Fruit fly (Drosophila melanogaster): ENCODE measurements around the gene CG15646.

CG15646 gene

DNA sequence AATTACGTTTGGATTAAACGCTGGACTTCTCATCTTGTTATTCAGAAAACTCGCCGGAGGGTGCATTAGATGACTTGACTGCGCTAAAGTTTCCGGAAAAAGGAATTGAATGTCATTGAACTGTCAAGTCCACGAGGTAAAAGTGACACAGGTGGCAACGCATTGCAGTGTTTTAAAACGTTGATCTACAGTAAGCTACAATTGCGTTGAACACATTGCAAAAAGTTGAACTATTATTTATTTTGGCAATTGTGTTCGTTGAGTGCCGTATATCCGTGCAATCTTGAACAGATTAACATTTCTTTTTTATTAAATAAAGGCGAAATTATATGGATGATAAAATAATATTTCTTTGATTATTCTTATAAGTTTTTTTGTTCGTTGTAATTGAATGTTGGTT is 17.9 kb upstream of the CG15646 start, which contains the start of gene CG15599:
Gene CG15599, minus strand, starts transcription at position 101 of the 400 bp plus-strand sequence.
- TF ChIP-seq CG2199 (GFP tag; IDR thresholded peaks at IDR 0.05) (no peak), CG17359 (tag; optimal IDR thresholded peaks at IDR 0.05) (no peak), CG8281 (tag; optimal IDR thresholded peaks at IDR 0.05) (no peak), Rfx (GFP tag; IDR thresholded peaks at IDR 0.05) (no peak), ash1 (GFP tag; optimal IDR thresholded peaks at IDR 0.05) (no peak)

DNA sequence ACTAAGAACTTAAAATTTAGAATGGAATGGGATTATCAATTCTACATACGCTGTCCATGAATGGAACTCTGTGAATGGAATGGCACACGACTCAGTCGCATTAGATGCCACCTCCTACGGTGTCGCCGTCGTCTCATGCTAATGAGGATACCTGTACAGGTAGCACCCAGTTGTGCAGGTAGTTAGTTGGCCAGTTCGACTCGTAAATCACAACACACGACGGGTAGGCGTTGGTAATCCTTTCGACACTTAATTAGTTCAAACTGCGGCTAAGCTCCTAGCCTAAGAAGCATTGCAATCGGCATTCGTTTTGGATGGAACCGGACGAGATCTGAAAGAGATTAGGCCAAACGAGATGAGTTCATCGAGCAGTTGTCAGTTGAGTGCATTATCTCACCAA is 13.6 kb upstream of the CG15646 start:
- TF ChIP-seq inv (GFP tag; IDR thresholded peaks at IDR 0.05; ENCODE audit: partially characterized antibody) (no peak), CG7928 (GFP tag; optimal IDR thresholded peaks at IDR 0.05) (no peak), sr (GFP tag; IDR thresholded peaks at IDR 0.05) (no peak), Awh (GFP tag; IDR thresholded peaks at IDR 0.05) (no peak), cad (GFP tag; optimal IDR thresholded peaks at IDR 0.05) (peak; percentile 54), Myb (GFP tag; optimal IDR thresholded peaks at IDR 0.05) (no peak), tll (GFP tag; optimal IDR thresholded peaks at IDR 0.05) (peak in 1 of 2 experiments; percentile 65), Oli (tag; optimal IDR thresholded peaks at IDR 0.05) (no peak), CG15514 (GFP tag; optimal IDR thresholded peaks at IDR 0.05) (no peak), CG2129 (GFP tag; IDR thresholded peaks at IDR 0.05; ENCODE audit: partially characterized antibody) (no peak), CG15479 (GFP tag; optimal IDR thresholded peaks at IDR 0.05) (peak; percentile 45), CG12071 (GFP tag; optimal IDR thresholded peaks at IDR 0.05) (no peak), zen (tag; optimal IDR thresholded peaks at IDR 0.05) (peak; percentile 96), CG6272 (GFP tag; IDR thresholded peaks at IDR 0.05) (no peak), CG2116 (GFP tag; optimal IDR thresholded peaks at IDR 0.05) (no peak)

DNA sequence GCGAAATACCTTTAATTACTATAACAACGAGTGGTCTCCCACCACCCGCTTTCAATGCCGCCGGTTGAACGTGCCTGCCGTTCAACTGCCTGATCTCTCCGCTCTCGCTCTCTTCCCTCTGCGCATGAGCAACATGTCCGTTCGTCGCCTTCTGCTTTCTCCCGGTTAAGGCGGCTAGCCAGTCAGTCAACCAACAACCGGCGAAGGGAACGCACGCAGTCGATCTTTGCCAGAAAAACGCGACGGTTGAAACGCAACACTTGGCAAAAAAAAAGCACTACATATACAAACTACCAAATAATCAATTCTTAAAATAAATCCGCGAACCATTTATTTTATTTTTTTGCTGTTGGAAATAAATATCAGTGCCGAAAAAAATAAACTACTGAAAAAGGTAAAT is 4.5 kb upstream of the CG15646 start, which contains the start of gene CG12708:
Gene CG12708, plus strand, starts transcription at position 183 of the 400 bp plus-strand sequence.
- TF ChIP-seq Trl (optimal IDR thresholded peaks at IDR 0.05), result peak in 1 of 2 experiments; percentile 74
- TF ChIP-seq Trl (GFP tag; optimal IDR thresholded peaks at IDR 0.05), result no peak
- TF ChIP-seq Doc3 (GFP tag; IDR thresholded peaks at IDR 0.05; ENCODE audit: partially characterized antibody), result no peak
- peak; percentile 75 for TF ChIP-seq nerfin-1 (tag; optimal IDR thresholded peaks at IDR 0.05)
- TF ChIP-seq B-H2 (GFP tag; optimal IDR thresholded peaks at IDR 0.05), result no peak
- no peak for TF ChIP-seq CG16779 (GFP tag; IDR thresholded peaks at IDR 0.05)
- no peak for TF ChIP-seq pan (optimal IDR thresholded peaks at IDR 0.05)
- no peak for TF ChIP-seq pan (GFP tag; optimal IDR thresholded peaks at IDR 0.05 in 1 of 2, IDR thresholded peaks at IDR 0.05 in 1 of 2)
- TF ChIP-seq CG5953 (GFP tag; IDR thresholded peaks at IDR 0.05), result no peak
- no peak for TF ChIP-seq CG42726 (GFP tag; IDR thresholded peaks at IDR 0.05; ENCODE audit: partially characterized antibody)
- TF ChIP-seq CG15601 (tag; optimal IDR thresholded peaks at IDR 0.05), result peak; percentile 100
- TF ChIP-seq slbo (GFP tag; IDR thresholded peaks at IDR 0.05), result no peak
- TF ChIP-seq HLHmδ (GFP tag; optimal IDR thresholded peaks at IDR 0.05), result peak; percentile 87
- TF ChIP-seq nom (GFP tag; optimal IDR thresholded peaks at IDR 0.05), result peak; percentile 74
- no peak for TF ChIP-seq ind (GFP tag; optimal IDR thresholded peaks at IDR 0.05)
- TF ChIP-seq ewg (GFP tag; optimal IDR thresholded peaks at IDR 0.05), result peak; percentile 39
- TF ChIP-seq CG33557 (GFP tag; optimal IDR thresholded peaks at IDR 0.05), result peak; percentile 9
- TF ChIP-seq Drgx (GFP tag; IDR thresholded peaks at IDR 0.05), result 0 out of 2 replicates have a peak, but pooled peaks have one; percentile 22
- no peak for TF ChIP-seq CTCF (GFP tag; optimal IDR thresholded peaks at IDR 0.05)
- peak; percentile 25 for TF ChIP-seq zf30C (GFP tag; optimal IDR thresholded peaks at IDR 0.05)
- peak; percentile 80 for TF ChIP-seq Jarid2 (GFP tag; optimal IDR thresholded peaks at IDR 0.05)
- peak; percentile 72 for TF ChIP-seq sens (GFP tag)
- TF ChIP-seq CG4707 (GFP tag; optimal IDR thresholded peaks at IDR 0.05), result peak; percentile 10
- peak; percentile 9 for TF ChIP-seq ac (GFP tag; optimal IDR thresholded peaks at IDR 0.05)

Data from whole organism, embryonic.